Worm (Caenorhabditis elegans) whole organism, young adult: Measurements from ENCODE around the gene pals-22.
"Not testable (repeated sequence)": the region's sequence is repeated elsewhere in the genome, so short reads cannot be mapped to it uniquely, and the experiment has no call there.

Source experiments
- B0261.1 ChIP-seq: sonication (generic microtip); optimal IDR thresholded peaks from 2 replicates; lab custom pipeline; 2016; ENCODE audit warnings: mild to moderate bottlenecking, missing genetic modification characterization, moderate library complexity, missing compliant biosample characterization
- F10E7.11 ChIP-seq: sonication (generic microtip); optimal IDR thresholded peaks from 2 replicates; lab custom pipeline; 2017; ENCODE audit warnings: mild to moderate bottlenecking, missing genetic modification characterization, moderate library complexity, missing compliant biosample characterization
- K12H6.12 ChIP-seq: fragments of 200-800 bp; sonication (Bioruptor generic); optimal IDR thresholded peaks from 2 replicates; lab custom pipeline; 2018; ENCODE audit warnings: mild to moderate bottlenecking, missing genetic modification characterization, missing compliant biosample characterization
- T07F8.4 ChIP-seq: sonication (generic microtip); optimal IDR thresholded peaks from 2 replicates; lab custom pipeline; 2016; ENCODE audit warnings: mild to moderate bottlenecking, missing genetic modification characterization, moderate library complexity, missing compliant biosample characterization
- Y95B8A.8 ChIP-seq: fragments of 200-800 bp; sonication (Bioruptor generic); IDR thresholded peaks from 2 replicates; pipeline ENCODE4 v1.3.6; 2022; ENCODE audit warnings: missing genetic modification reagents, missing genetic modification characterization, missing compliant biosample characterization
- ama-1 ChIP-seq, 3 experiments: fragments of 150-350 bp in 1 of 3; sonication (generic microtip) in 2 of 3; optimal IDR thresholded peaks; 2 replicates each; lab custom pipeline; 2014 to 2018; ENCODE audit warnings: missing biosample characterization in 2 of 3, missing genetic modification characterization in 2 of 3, missing genetic modification reagents in 2 of 3
- athp-1 ChIP-seq: sonication (generic microtip); optimal IDR thresholded peaks from 2 replicates; lab custom pipeline; 2017; ENCODE audit warnings: mild to moderate bottlenecking, missing genetic modification characterization, missing compliant biosample characterization
- bed-2 ChIP-seq: fragments of 200-800 bp; sonication (Bioruptor generic); IDR thresholded peaks from 2 replicates; pipeline ENCODE4 v1.3.6; 2022; ENCODE audit warnings: missing genetic modification reagents, missing genetic modification characterization, missing compliant biosample characterization
- cebp-2 ChIP-seq: fragments of 200-800 bp; sonication (Bioruptor generic); IDR thresholded peaks from 2 replicates; pipeline ENCODE4 v1.3.6; 2022; ENCODE audit warnings: missing genetic modification characterization, missing compliant biosample characterization
- dox-1 ChIP-seq: fragments of 200-800 bp; sonication (Bioruptor generic); IDR thresholded peaks from 2 replicates; pipeline ENCODE4 v1.3.6; 2022; ENCODE audit warnings: missing genetic modification reagents, missing genetic modification characterization, missing compliant biosample characterization
- efl-1 ChIP-seq: fragments of 150-350 bp; optimal IDR thresholded peaks from 2 replicates; lab custom pipeline; 2014; ENCODE audit warnings: missing biosample characterization, missing genetic modification reagents, missing genetic modification characterization
- egl-44 ChIP-seq: fragments of 200-800 bp; sonication (Bioruptor generic); IDR thresholded peaks from 2 replicates; pipeline ENCODE4 v1.3.6; 2022; ENCODE audit warnings: missing genetic modification reagents, missing genetic modification characterization, missing compliant biosample characterization
- egrh-3 ChIP-seq: fragments of 200-800 bp; sonication (Bioruptor generic); IDR thresholded peaks from 2 replicates; pipeline ENCODE4 v1.3.6; 2022; ENCODE audit warnings: missing genetic modification reagents, missing genetic modification characterization, missing compliant biosample characterization
- ekl-4 ChIP-seq: fragments of 200-800 bp; sonication (Bioruptor generic); IDR thresholded peaks from 2 replicates; pipeline ENCODE4 v1.3.6; 2022; ENCODE audit warnings: missing genetic modification reagents, missing genetic modification characterization, missing compliant biosample characterization
- fkh-3 ChIP-seq: sonication (generic microtip); optimal IDR thresholded peaks from 2 replicates; lab custom pipeline; 2016; ENCODE audit warnings: mild to moderate bottlenecking, missing genetic modification characterization, missing compliant biosample characterization
- hmg-1.2 ChIP-seq: fragments of 200-800 bp; sonication (Bioruptor generic); IDR thresholded peaks from 2 replicates; pipeline ENCODE4 v1.3.6; 2022; ENCODE audit warnings: missing genetic modification reagents, missing genetic modification characterization, missing compliant biosample characterization
- let-607 ChIP-seq, 2 experiments: fragments of 200-800 bp in 1 of 2; sonication (Bioruptor generic) in 1 of 2; sonication (generic microtip) in 1 of 2; optimal IDR thresholded peaks; 2 replicates each; lab custom pipeline; 2016 to 2018; ENCODE audit warnings: mild to moderate bottlenecking in 2 of 2, missing compliant biosample characterization in 2 of 2, missing genetic modification characterization in 2 of 2, moderate library complexity in 2 of 2, missing genotype in 1 of 2
- lin-26 ChIP-seq: fragments of 200-800 bp; sonication (Bioruptor generic); IDR thresholded peaks from 2 replicates; pipeline ENCODE4 v1.3.6; 2022; ENCODE audit warnings: missing genetic modification reagents, missing genetic modification characterization, missing compliant biosample characterization
- madf-3 ChIP-seq: fragments of 200-800 bp; sonication (Bioruptor generic); IDR thresholded peaks from 2 replicates; pipeline ENCODE4 v1.3.6; 2022; ENCODE audit warnings: missing genetic modification reagents, missing genetic modification characterization, missing compliant biosample characterization
- mcd-1 ChIP-seq: fragments of 200-800 bp; sonication (Bioruptor generic); IDR thresholded peaks from 2 replicates; pipeline ENCODE4 v1.3.6; 2022; ENCODE audit warnings: missing genetic modification reagents, missing genetic modification characterization, missing compliant biosample characterization
- nfya-1 ChIP-seq: sonication (generic microtip); optimal IDR thresholded peaks from 2 replicates; lab custom pipeline; 2017; ENCODE audit warnings: antibody characterized with exemption, missing compliant biosample characterization, missing genetic modification characterization, borderline replicate concordance; ENCODE audit not compliant: insufficient read depth
- nfya-2 ChIP-seq: fragments of 200-800 bp; sonication (Bioruptor generic); IDR thresholded peaks from 2 replicates; pipeline ENCODE4 v1.3.6; 2022; ENCODE audit warnings: missing genetic modification reagents, missing genetic modification characterization, missing compliant biosample characterization
- repo-1 ChIP-seq: sonication (generic microtip); optimal IDR thresholded peaks from 2 replicates; lab custom pipeline; 2017; ENCODE audit warnings: mild to moderate bottlenecking, missing genetic modification characterization, missing compliant biosample characterization
- rpc-1 ChIP-seq, 2 experiments: fragments of 150-350 bp in 1 of 2; sonication (generic microtip) in 1 of 2; optimal IDR thresholded peaks; 2 replicates each; lab custom pipeline; 2014 to 2018; ENCODE audit warnings: missing biosample characterization in 1 of 2, missing genetic modification characterization in 1 of 2, missing genetic modification reagents in 1 of 2, missing genotype in 1 of 2
- tbp1 ChIP-seq: fragments of 200-800 bp; sonication (Bioruptor generic); optimal IDR thresholded peaks from 2 replicates; lab custom pipeline; 2018; ENCODE audit warnings: mild to moderate bottlenecking, missing genetic modification characterization, missing compliant biosample characterization
- unc-130 ChIP-seq: sonication (generic microtip); optimal IDR thresholded peaks from 2 replicates; lab custom pipeline; 2016; ENCODE audit warnings: missing genetic modification reagents, missing genetic modification characterization, missing compliant biosample characterization
- zfh-2 ChIP-seq: fragments of 200-800 bp; sonication (Bioruptor generic); conservative IDR thresholded peaks from 2 replicates; pipeline ENCODE4 v1.3.6; 2022; ENCODE audit warnings: missing genetic modification reagents, missing genetic modification characterization, missing compliant biosample characterization
- zim-3 ChIP-seq: sonication (generic microtip); optimal IDR thresholded peaks from 2 replicates; lab custom pipeline; 2017; ENCODE audit warnings: mild to moderate bottlenecking, missing genetic modification characterization, moderate library complexity, missing compliant biosample characterization
- ztf-22 ChIP-seq: fragments of 200-800 bp; sonication (Bioruptor generic); optimal IDR thresholded peaks from 2 replicates; lab custom pipeline; 2018; ENCODE audit warnings: mild to moderate bottlenecking, missing genetic modification characterization, moderate library complexity, missing compliant biosample characterization
- ztf-25 ChIP-seq: fragments of 200-800 bp; sonication (Bioruptor generic); IDR thresholded peaks from 2 replicates; pipeline ENCODE4 v1.3.6; 2022; ENCODE audit warnings: missing genetic modification reagents, missing genetic modification characterization, missing compliant biosample characterization

pals-22 gene

DNA sequence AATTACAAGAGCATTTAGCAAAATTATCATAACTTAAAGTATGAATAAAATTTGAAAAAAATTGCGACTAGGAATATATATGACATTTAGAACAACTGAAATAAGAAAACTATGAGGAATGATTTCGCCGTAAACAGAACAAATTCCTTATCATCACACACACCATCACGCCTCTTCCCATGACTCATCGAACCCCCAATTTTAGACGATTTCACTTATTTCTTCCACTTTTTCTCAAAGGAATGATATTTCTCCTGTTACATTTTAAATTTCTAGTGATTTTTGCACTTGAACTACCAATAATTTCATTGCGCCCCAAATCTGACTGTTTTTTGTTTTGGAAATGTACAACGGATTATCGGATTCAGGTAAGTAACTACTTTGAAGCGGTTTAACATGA, 24.4 kb downstream of the pals-22 start, which contains the start of the genes zig-13 and ver-1:
zig-13 (minus strand) TSS at position 101 of the 400 bp plus-strand sequence.
ver-1 (plus strand) TSS at position 180 of the 400 bp plus-strand sequence.
- TF ChIP-seq T07F8.4 (tag; lab: Kevin White, UChicago): no peak
- no peak for TF ChIP-seq egl-44 (GFP tag; lab: Robert Waterston, UW)
- TF ChIP-seq zim-3 (tag; lab: Kevin White, UChicago): no peak
- no peak for TF ChIP-seq F10E7.11
- no peak for TF ChIP-seq repo-1 (tag; lab: Kevin White, UChicago)
- no peak for TF ChIP-seq let-607 (tag; optimal IDR thresholded peaks at IDR 0.05; lab: Kevin White, UChicago)
- TF ChIP-seq efl-1 (GFP tag; lab: Kevin White, UChicago): no peak
- TF ChIP-seq bed-2: no peak
- TF ChIP-seq mcd-1 (GFP tag; lab: Robert Waterston, UW): no peak
- no peak for TF ChIP-seq K12H6.12 (tag; lab: Kevin White, UChicago)
- TF ChIP-seq dox-1 (GFP tag; lab: Robert Waterston, UW): no peak

ce11 chrIII:157980-158379, 25.8 kb downstream of the pals-22 start:
- TF ChIP-seq unc-130 (GFP tag; lab: Kevin White, UChicago) (no peak), egrh-3 (GFP tag; lab: Robert Waterston, UW) (peak; percentile 34; the same call in 1 of the 2 replicates), Y95B8A.8 (GFP tag; lab: Robert Waterston, UW) (no peak), nfya-2 (GFP tag; lab: Robert Waterston, UW) (0 out of 2 replicates have a peak, but pooled peaks have one; percentile 33), zfh-2 (peak; percentile 60; the same call in 1 of the 2 replicates)

ce11 chrIII:159149-159548, 26.9 kb downstream of the pals-22 start:
- TF ChIP-seq ztf-25 (GFP tag; lab: Robert Waterston, UW) (no peak), madf-3 (GFP tag; lab: Robert Waterston, UW) (0 out of 2 replicates have a peak, but pooled peaks have one; percentile 39), ztf-22 (GFP tag; lab: Kevin White, UChicago) (no peak)

DNA sequence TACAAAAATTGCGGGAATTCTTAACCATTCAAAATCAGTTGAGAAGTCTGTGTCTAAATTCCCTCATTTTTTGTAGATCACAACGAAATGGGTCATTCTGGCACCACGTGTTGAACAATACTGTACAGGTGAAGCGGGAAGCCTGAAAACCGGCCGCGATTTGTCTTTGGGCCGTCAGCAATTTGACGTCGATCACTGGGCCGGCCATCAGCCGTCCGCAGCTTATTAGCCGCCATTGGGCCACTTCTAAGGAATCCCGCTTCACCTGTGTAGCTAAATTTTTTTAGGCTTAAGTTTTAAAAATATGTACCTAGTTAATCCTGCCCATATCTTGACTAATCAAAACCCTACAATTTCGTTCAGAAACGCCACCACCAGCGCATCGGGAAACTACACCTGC, 27.4 kb downstream of the pals-22 start:
- TF ChIP-seq cebp-2 (no peak), zfh-2 (peak; percentile 63; the same call in 1 of the 2 replicates), ekl-4 (GFP tag; lab: Robert Waterston, UW) (peak; percentile 38; the same call in 1 of the 2 replicates), madf-3 (GFP tag; lab: Robert Waterston, UW) (0 out of 2 replicates have a peak, but pooled peaks have one; percentile 0), fkh-3 (tag; lab: Kevin White, UChicago) (peak; percentile 19), hmg-1.2 (GFP tag; lab: Robert Waterston, UW) (no peak)

DNA sequence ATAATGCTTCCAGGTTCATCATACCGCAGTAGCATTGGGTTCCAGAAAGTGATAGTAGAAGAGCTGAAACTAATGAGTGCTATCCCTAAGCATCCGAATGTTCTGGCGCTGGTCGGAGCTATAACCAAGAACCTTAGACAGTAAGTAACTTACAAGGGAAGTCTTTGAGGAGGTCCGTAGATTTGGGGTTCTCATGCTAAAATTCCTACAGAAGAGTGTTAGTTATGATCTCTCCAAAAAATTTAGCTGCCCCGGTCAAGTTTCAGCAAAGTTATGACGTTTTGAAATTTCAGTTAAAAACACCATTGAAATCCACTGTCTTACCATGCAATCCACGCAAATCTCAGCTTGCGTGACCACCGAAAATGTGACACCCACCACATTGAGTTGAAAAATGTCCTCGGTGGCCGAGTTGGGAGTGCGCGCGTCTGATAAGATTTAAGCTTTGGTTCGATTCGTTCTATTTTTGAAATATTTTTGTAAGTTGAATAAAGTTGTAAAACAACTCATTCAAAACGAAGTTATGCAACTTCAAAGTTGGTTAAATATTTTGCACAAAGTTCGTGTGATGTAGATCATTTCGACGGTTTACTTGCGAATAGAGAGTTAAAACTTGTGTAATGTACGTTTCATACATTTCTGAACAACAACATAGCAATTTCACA, 28.6 kb downstream of the pals-22 start:
- TF ChIP-seq tbp1: peak; percentile 74
- peak; percentile 53 for TF ChIP-seq B0261.1 (tag; lab: Kevin White, UChicago)
- peak; percentile 43; the same call in 1 of the 2 replicates for TF ChIP-seq lin-26 (GFP tag; lab: Robert Waterston, UW)
- not testable (repeated sequence) for TF ChIP-seq rpc-1 (optimal IDR thresholded peaks at IDR 0.05; lab: Kevin White, UChicago)
- peak; percentile 50 for TF ChIP-seq rpc-1 (tag; optimal IDR thresholded peaks at IDR 0.05; lab: Kevin White, UChicago)
- TF ChIP-seq, all 124 proteins: peak for 4; not testable (repeated sequence) for 120

ce11 chrIII:164775-165174, 32.6 kb downstream of the pals-22 start, which contains the start of gene F40G9.8:
F40G9.8 (minus strand) TSS chrIII:164875.
- TF ChIP-seq athp-1 (no peak), ztf-25 (GFP tag; lab: Robert Waterston, UW) (no peak), nfya-1 (tag; lab: Kevin White, UChicago) (no peak), ama-1 (optimal IDR thresholded peaks at IDR 0.05; lab: Kevin White, UChicago) (no peak), ama-1 (GFP tag; optimal IDR thresholded peaks at IDR 0.05; lab: Kevin White, UChicago) (no peak)
- TF ChIP-seq, all 124 proteins: peak for 0
